Worm (Caenorhabditis elegans) whole organism, L2 larva: ENCODE data around the gene F19C7.3.

ENCODE experiments used
- nhr-10 ChIP-seq: sonication (generic microtip); optimal IDR thresholded peaks from 2 replicates; lab custom pipeline; 2017; ENCODE audit warnings: missing biosample characterization, missing genetic modification characterization
- snpc-4 ChIP-seq: fragments of 150-350 bp; optimal IDR thresholded peaks from 2 replicates; lab custom pipeline; 2014; ENCODE audit warnings: missing biosample characterization, missing genetic modification characterization
- unc-62 ChIP-seq: fragments of 150-350 bp; optimal IDR thresholded peaks from 2 replicates; lab custom pipeline; 2014; ENCODE audit warnings: missing biosample characterization, missing genetic modification reagents, missing genetic modification characterization

ce11 chrIV:4568402-4568891 is 28.5 kb upstream of the F19C7.3 start, which contains the start of gene F28E10.1:
- no peak for TF ChIP-seq snpc-4 (tag; lab: Kevin White, UChicago)
- TF ChIP-seq unc-62 (GFP tag; lab: Kevin White, UChicago) = no peak
- TF ChIP-seq nhr-10 (tag; lab: Kevin White, UChicago) = no peak
